Fruit fly (Drosophila melanogaster): Measurements from ENCODE around the gene Lectin-galC1.

Gene Lectin-galC1

DNA sequence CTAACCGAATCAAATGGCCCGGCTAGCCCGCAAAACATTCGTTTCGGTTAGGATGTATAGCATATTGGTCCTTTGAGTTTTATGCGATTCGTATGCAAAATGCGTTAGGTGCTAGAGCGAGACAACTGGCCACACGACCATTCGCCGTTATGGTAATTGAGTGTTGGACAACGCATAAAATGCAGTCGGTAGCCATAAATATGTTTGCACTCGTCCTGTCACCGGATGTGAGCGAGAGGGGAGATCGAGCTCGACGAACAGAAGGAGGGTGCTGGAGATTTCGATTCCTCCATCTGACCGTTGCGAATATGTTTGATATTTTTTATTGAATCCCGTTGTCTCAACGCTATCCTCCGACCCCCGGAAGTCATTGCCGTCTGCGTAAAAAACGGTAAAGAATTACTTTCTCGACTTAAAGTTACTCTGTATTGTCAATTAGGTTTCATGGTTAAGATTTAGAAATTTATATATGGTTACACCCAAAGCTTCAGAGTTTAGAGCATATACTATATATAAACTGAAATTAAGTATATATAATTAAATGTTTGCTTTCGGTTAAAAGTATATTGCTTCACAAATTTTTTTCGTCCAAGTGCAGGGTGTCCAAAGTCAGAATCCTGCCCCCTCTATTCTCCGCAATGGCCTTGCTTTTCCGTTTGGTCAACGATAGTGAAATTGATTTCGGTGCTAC, 40.8 kb downstream of the Lectin-galC1 start (continued):
- TF ChIP-seq CG10321 (GFP tag; IDR thresholded peaks at IDR 0.05) (0 out of 2 replicates have a peak, but pooled peaks have one; percentile 32), fu2 (GFP tag; optimal IDR thresholded peaks at IDR 0.05) (no peak), esg (GFP tag; conservative IDR thresholded peaks at IDR 0.05) (no peak), CG11695 (GFP tag; IDR thresholded peaks at IDR 0.05) (no peak), bcd (GFP tag; optimal IDR thresholded peaks at IDR 0.05) (no peak), D19A (tag; optimal IDR thresholded peaks at IDR 0.05) (peak; percentile 16), ham (GFP tag; IDR thresholded peaks at IDR 0.05) (no peak), bigmax (GFP tag; optimal IDR thresholded peaks at IDR 0.05) (no peak), D19B (GFP tag; optimal IDR thresholded peaks at IDR 0.05) (peak; percentile 58), CG32767 (GFP tag; IDR thresholded peaks at IDR 0.05) (no peak), CG11085 (GFP tag; IDR thresholded peaks at IDR 0.05) (no peak), CG43689 (GFP tag; IDR thresholded peaks at IDR 0.05) (no peak), vfl (GFP tag; optimal IDR thresholded peaks at IDR 0.05) (no peak), al (GFP tag; IDR thresholded peaks at IDR 0.05) (no peak), CG13424 (tag; optimal IDR thresholded peaks at IDR 0.05) (no peak), CG6175 (GFP tag; IDR thresholded peaks at IDR 0.05) (no peak), tgo (GFP tag; IDR thresholded peaks at IDR 0.05) (no peak), CG11398 (GFP tag; optimal IDR thresholded peaks at IDR 0.05) (no peak), CG2889 (GFP tag; IDR thresholded peaks at IDR 0.05) (no peak), stwl (tag; optimal IDR thresholded peaks at IDR 0.05) (peak; percentile 90), crp (GFP tag; optimal IDR thresholded peaks at IDR 0.05) (no peak), CG13894 (tag; optimal IDR thresholded peaks at IDR 0.05) (no peak), gcm (GFP tag; optimal IDR thresholded peaks at IDR 0.05) (no peak), CG3163 (GFP tag; optimal IDR thresholded peaks at IDR 0.05) (no peak), usp (GFP tag; optimal IDR thresholded peaks at IDR 0.05) (no peak), CG2712 (tag; optimal IDR thresholded peaks at IDR 0.05) (peak; percentile 5), CG10267 (tag; optimal IDR thresholded peaks at IDR 0.05) (peak; percentile 61), ERR (GFP tag; optimal IDR thresholded peaks at IDR 0.05) (no peak), slou (GFP tag; optimal IDR thresholded peaks at IDR 0.05) (no peak), CG17802 (tag; optimal IDR thresholded peaks at IDR 0.05) (no peak), CG6272 (GFP tag; IDR thresholded peaks at IDR 0.05) (no peak), CG16815 (GFP tag; optimal IDR thresholded peaks at IDR 0.05) (no peak), H2.0 (GFP tag; IDR thresholded peaks at IDR 0.05) (no peak), slbo (GFP tag; IDR thresholded peaks at IDR 0.05) (no peak), tin (GFP tag; optimal IDR thresholded peaks at IDR 0.05) (no peak), pum (GFP tag; optimal IDR thresholded peaks at IDR 0.05) (no peak), Scr (GFP tag; IDR thresholded peaks at IDR 0.05; ENCODE audit: partially characterized antibody) (no peak), Jarid2 (GFP tag; optimal IDR thresholded peaks at IDR 0.05) (no peak), CG10979 (tag; optimal IDR thresholded peaks at IDR 0.05) (no peak), crol (GFP tag; IDR thresholded peaks at IDR 0.05) (no peak), Ets97D (GFP tag; optimal IDR thresholded peaks at IDR 0.05) (peak; percentile 66), CG3407 (GFP tag; optimal IDR thresholded peaks at IDR 0.05) (no peak), cas (GFP tag; IDR thresholded peaks at IDR 0.05) (no peak), CG8290 (GFP tag; optimal IDR thresholded peaks at IDR 0.05) (peak; percentile 9), CG8290 (tag; optimal IDR thresholded peaks at IDR 0.05) (no peak), Hmr (GFP tag; optimal IDR thresholded peaks at IDR 0.05) (no peak), CG6765 (GFP tag; optimal IDR thresholded peaks at IDR 0.05) (no peak), CG17361 (GFP tag; IDR thresholded peaks at IDR 0.05) (0 out of 3 replicates have a peak, but pooled peaks have one; percentile 10), vvl (GFP tag; IDR thresholded peaks at IDR 0.05) (no peak), CG4328 (GFP tag; optimal IDR thresholded peaks at IDR 0.05) (no peak), CG1832 (GFP tag; optimal IDR thresholded peaks at IDR 0.05) (peak; percentile 18), CG16779 (GFP tag; IDR thresholded peaks at IDR 0.05) (no peak)

Data from whole organism, embryonic.